Fruit fly (Drosophila melanogaster): ENCODE measurements around the gene rau.

- TF ChIP-seq CTCF (optimal IDR thresholded peaks at IDR 0.05) (no peak), CG8478 (optimal IDR thresholded peaks at IDR 0.05) (no peak)
Observed at dm6 chr2L:5910189-5910588, 30.9 kb upstream of the rau start, which contains the start of gene CG14000.

All from S2 (cell line).